Worm (Caenorhabditis elegans): ENCODE measurements around the gene F21D5.3.

- no peak for TF ChIP-seq B0310.2 (tag; optimal IDR thresholded peaks at IDR 0.05)
- TF ChIP-seq aly-1 (tag; optimal IDR thresholded peaks at IDR 0.05) = no peak
- TF ChIP-seq sea-1 (GFP tag; conservative IDR thresholded peaks at IDR 0.05) = no peak
- TF ChIP-seq hnd-1 (tag; optimal IDR thresholded peaks at IDR 0.05) = no peak
- no peak for TF ChIP-seq flt-1 (GFP tag; IDR thresholded peaks at IDR 0.05)
- no peak for TF ChIP-seq ama-1 (optimal IDR thresholded peaks at IDR 0.05)
- no peak for TF ChIP-seq pes-1 (GFP tag; IDR thresholded peaks at IDR 0.05)
- no peak for TF ChIP-seq tra-4 (tag; optimal IDR thresholded peaks at IDR 0.05)
- no peak for TF ChIP-seq ceh-13 (GFP tag; optimal IDR thresholded peaks at IDR 0.05)
- TF ChIP-seq ceh-36 (tag; optimal IDR thresholded peaks at IDR 0.05) = no peak
Measured at ce11 chrIV:8757729-8758128, 27.1 kb downstream of the F21D5.3 start.

Measured in whole organism, early embryonic.